Fruit fly (Drosophila melanogaster) Kc167 (cell line): ENCODE results near the gene CG32040.

Experiments
- Sin3A ChIP-seq: fragments of >200 bp; optimal IDR thresholded peaks from 2 replicates; lab custom pipeline; 2018; ENCODE audit warnings: missing external identifiers
- insv ChIP-seq: fragments of >200 bp; optimal IDR thresholded peaks from 3 replicates; lab custom pipeline; 2018; ENCODE audit warnings: missing external identifiers
- psq ChIP-seq: fragments of >200 bp; optimal IDR thresholded peaks from 2 replicates; lab custom pipeline; 2017; ENCODE audit warnings: missing external identifiers

- TF ChIP-seq psq (no peak), insv (lab: Kevin White, UChicago) (no peak), Sin3A (no peak)
These were observed 47.0 kb downstream of the CG32040 start for dm6 chr3L:9400697-9401353.
